Worm (Caenorhabditis elegans) whole organism, L3 larva: ENCODE measurements around the gene B0416.10.

Experiments
- elt-3 ChIP-seq, 3 experiments: fragments of 150-350 bp in 1 of 3; sonication (generic microtip) in 2 of 3; optimal IDR thresholded peaks; 2 replicates in 2 of 3; 4 replicates in 1 of 3; lab custom pipeline; 2014 to 2017; ENCODE audit warnings: missing biosample characterization in 3 of 3, missing genetic modification characterization in 3 of 3
- zag-1 ChIP-seq: fragments of 150-350 bp; optimal IDR thresholded peaks from 2 replicates; lab custom pipeline; 2014; ENCODE audit warnings: missing biosample characterization, missing genetic modification characterization

DNA sequence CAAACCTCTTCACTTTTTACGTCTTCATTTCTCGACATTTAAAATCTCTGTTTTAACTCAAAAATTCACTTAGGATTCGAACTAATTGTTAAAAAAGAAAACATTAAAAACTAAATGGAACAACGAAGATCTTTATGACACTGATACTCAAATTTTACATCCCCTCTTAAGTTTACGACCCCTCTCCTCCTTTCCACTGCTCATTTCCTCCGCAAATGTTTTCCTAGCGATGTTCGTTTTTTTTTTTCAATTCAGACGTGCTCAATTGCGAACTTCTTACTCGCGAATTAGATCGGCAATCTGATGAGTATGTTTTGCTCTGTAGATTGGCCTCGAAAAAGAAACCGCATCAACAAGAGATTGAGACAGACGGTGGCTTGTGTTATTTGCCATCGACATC, 28.3 kb upstream of the B0416.10 start:
- TF ChIP-seq elt-3 (tag; optimal IDR thresholded peaks at IDR 0.05; lab: Kevin White, UChicago) (no peak), zag-1 (no peak)
